Fruit fly (Drosophila melanogaster): Measurements from ENCODE around the gene CG32450.

DNA sequence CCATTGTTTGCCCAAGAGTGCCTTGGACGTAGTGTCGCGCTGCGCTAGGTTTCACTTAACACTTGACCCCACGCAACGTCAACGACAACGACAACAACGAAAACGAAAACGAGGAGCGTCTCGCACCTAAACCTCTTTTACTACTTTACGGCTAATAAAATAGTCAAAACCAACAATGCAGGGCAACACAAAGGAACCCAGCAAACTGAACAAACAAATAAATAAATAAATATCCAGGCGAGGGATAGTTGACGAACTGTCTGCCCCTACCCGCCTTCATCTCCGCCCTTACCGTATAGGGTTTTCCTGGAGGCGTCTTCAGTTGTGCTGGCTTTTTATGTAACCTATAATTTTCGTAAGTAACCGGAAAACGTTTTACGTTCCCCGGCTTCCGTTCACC, 34.8 kb downstream of the CG32450 start:
- no peak for TF ChIP-seq psq (optimal IDR thresholded peaks at IDR 0.05)
- no peak for TF ChIP-seq CG8478 (optimal IDR thresholded peaks at IDR 0.05)
- no peak for TF ChIP-seq pan (optimal IDR thresholded peaks at IDR 0.05)
- no peak for TF ChIP-seq EcR (GFP tag; optimal IDR thresholded peaks at IDR 0.05)
- TF ChIP-seq usp (GFP tag; optimal IDR thresholded peaks at IDR 0.05) = no peak
- TF ChIP-seq Dll (optimal IDR thresholded peaks at IDR 0.05) = no peak

Measured in whole organism.